Fruit fly (Drosophila melanogaster) S2 (cell line): ENCODE measurements around the gene CG11891.

Experiments
- CG8478 ChIP-seq: fragments of >200 bp; optimal IDR thresholded peaks from 2 replicates; lab custom pipeline; 2018
- CTCF ChIP-seq, 2 experiments: fragments of >200 bp; optimal IDR thresholded peaks; 2 replicates each; lab custom pipeline; 2018

- peak; percentile 7 to 17 for TF ChIP-seq CTCF (optimal IDR thresholded peaks at IDR 0.05; lab: Kevin White, UChicago)
- no peak for TF ChIP-seq CG8478 (lab: Kevin White, UChicago)
Observed at dm6 chr3R:25258628-25259240, 11.3 kb upstream of the CG11891 start, which contains the start of gene CG11857.
